Fruit fly (Drosophila melanogaster): Measurements from ENCODE around the gene CG9121.
A peak's percentile ranks its signal among the peaks of the same experiment; 100 is the strongest.

The CG9121 gene

DNA sequence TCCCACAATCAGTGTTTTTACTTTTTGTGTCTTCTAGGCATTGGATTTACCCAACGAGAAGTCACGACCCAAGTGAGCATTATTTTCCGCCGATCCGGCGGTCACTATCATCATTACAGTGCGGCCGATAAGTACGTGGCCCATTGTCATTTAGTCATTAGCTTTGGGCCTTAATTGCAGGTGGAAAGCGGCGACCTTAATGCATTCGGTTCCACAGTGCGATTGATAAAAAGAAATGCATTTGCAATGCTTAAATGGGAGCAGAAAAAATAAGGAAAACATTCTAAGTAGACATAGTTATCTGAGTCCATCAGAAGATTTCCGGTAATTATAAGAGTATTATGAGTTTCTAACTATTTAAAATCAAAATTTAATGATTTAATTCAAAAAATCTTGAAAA lies 41.3 kb upstream of the CG9121 start:
- TF ChIP-seq CG17802 (tag; optimal IDR thresholded peaks at IDR 0.05) (no peak), Rfx (GFP tag; IDR thresholded peaks at IDR 0.05) (peak; percentile 21; the same call in 1 of the 2 replicates), repo (GFP tag; optimal IDR thresholded peaks at IDR 0.05) (no peak), Ets65A (GFP tag) (peak; percentile 6), Nf-YC (tag; optimal IDR thresholded peaks at IDR 0.05) (no peak), Poxn (GFP tag; IDR thresholded peaks at IDR 0.05) (no peak), CG6689 (GFP tag; IDR thresholded peaks at IDR 0.05) (no peak), tll (GFP tag; optimal IDR thresholded peaks at IDR 0.05) (no peak), fd102C (GFP tag; optimal IDR thresholded peaks at IDR 0.05) (no peak), CG30431 (GFP tag; optimal IDR thresholded peaks at IDR 0.05) (no peak), CG13775 (GFP tag; optimal IDR thresholded peaks at IDR 0.05) (no peak), CG7786 (GFP tag; optimal IDR thresholded peaks at IDR 0.05) (no peak), sug (tag; optimal IDR thresholded peaks at IDR 0.05) (peak; percentile 27), Dek (tag; optimal IDR thresholded peaks at IDR 0.05) (peak; percentile 4), fd3F (GFP tag; optimal IDR thresholded peaks at IDR 0.05) (no peak), wdn (GFP tag; IDR thresholded peaks at IDR 0.05) (no peak), ato (GFP tag; IDR thresholded peaks at IDR 0.05; ENCODE audit: partially characterized antibody) (no peak), CG1024 (GFP tag; IDR thresholded peaks at IDR 0.05) (no peak), bowl (GFP tag; IDR thresholded peaks at IDR 0.05) (no peak), Blimp-1 (GFP tag; optimal IDR thresholded peaks at IDR 0.05) (no peak), eve (GFP tag; optimal IDR thresholded peaks at IDR 0.05) (no peak), CG9932 (GFP tag; IDR thresholded peaks at IDR 0.05) (no peak), row (GFP tag; IDR thresholded peaks at IDR 0.05) (peak; percentile 26; the same call in 1 of the 3 replicates), nerfin-1 (tag; optimal IDR thresholded peaks at IDR 0.05) (no peak), D19B (GFP tag; optimal IDR thresholded peaks at IDR 0.05) (no peak), Chrac-16 (GFP tag; optimal IDR thresholded peaks at IDR 0.05) (no peak), CG2120 (GFP tag; optimal IDR thresholded peaks at IDR 0.05) (peak; percentile 9), CG3995 (GFP tag; optimal IDR thresholded peaks at IDR 0.05) (peak; percentile 12), Awh (GFP tag; IDR thresholded peaks at IDR 0.05) (no peak), Dfd (GFP tag; optimal IDR thresholded peaks at IDR 0.05) (no peak), CG11695 (GFP tag; IDR thresholded peaks at IDR 0.05) (0 out of 3 replicates have a peak, but pooled peaks have one; percentile 31), CG1647 (GFP tag; optimal IDR thresholded peaks at IDR 0.05) (no peak), CG2199 (GFP tag; IDR thresholded peaks at IDR 0.05) (peak; percentile 47; the same call in 1 of the 3 replicates), CG34376 (GFP tag; optimal IDR thresholded peaks at IDR 0.05) (peak; percentile 77), tna (GFP tag; IDR thresholded peaks at IDR 0.05; ENCODE audit: partially characterized antibody) (no peak), D19A (tag; optimal IDR thresholded peaks at IDR 0.05) (no peak), CG8388 (GFP tag; optimal IDR thresholded peaks at IDR 0.05) (peak; percentile 74), NK7.1 (GFP tag; optimal IDR thresholded peaks at IDR 0.05) (no peak), CG15696 (tag; optimal IDR thresholded peaks at IDR 0.05) (no peak), seq (GFP tag; IDR thresholded peaks at IDR 0.05) (no peak), zfh2 (GFP tag; optimal IDR thresholded peaks at IDR 0.05) (no peak), slbo (GFP tag; IDR thresholded peaks at IDR 0.05) (peak; percentile 17; the same call in 1 of the 2 replicates), H2.0 (GFP tag; IDR thresholded peaks at IDR 0.05) (no peak), lmd (GFP tag; IDR thresholded peaks at IDR 0.05) (no peak; the same call in 1 of the 2 replicates), sc (optimal IDR thresholded peaks at IDR 0.05) (no peak), sc (GFP tag; optimal IDR thresholded peaks at IDR 0.05) (no peak), Hmx (GFP tag; optimal IDR thresholded peaks at IDR 0.05) (no peak), Jarid2 (GFP tag; optimal IDR thresholded peaks at IDR 0.05) (no peak), CG16815 (GFP tag; optimal IDR thresholded peaks at IDR 0.05) (no peak), NFAT (GFP tag; IDR thresholded peaks at IDR 0.05) (peak; percentile 44; the same call in 1 of the 2 replicates), CG18764 (GFP tag; optimal IDR thresholded peaks at IDR 0.05) (no peak), Xrp1 (GFP tag; IDR thresholded peaks at IDR 0.05) (peak; percentile 37; the same call in 1 of the 2 replicates)

Measured in whole organism, embryonic.